Worm (Caenorhabditis elegans): Measurements from ENCODE around the gene tig-3.

The tig-3 gene

ce11 chrII:15251593-15251992 is at the start of gene tig-3:
Gene tig-3, minus strand, starts transcription at chrII:15251792.
- peak; percentile 68 for TF ChIP-seq elt-2 (tag; optimal IDR thresholded peaks at IDR 0.05)
- TF ChIP-seq T23F11.4 (GFP tag; optimal IDR thresholded peaks at IDR 0.05) = no peak

DNA sequence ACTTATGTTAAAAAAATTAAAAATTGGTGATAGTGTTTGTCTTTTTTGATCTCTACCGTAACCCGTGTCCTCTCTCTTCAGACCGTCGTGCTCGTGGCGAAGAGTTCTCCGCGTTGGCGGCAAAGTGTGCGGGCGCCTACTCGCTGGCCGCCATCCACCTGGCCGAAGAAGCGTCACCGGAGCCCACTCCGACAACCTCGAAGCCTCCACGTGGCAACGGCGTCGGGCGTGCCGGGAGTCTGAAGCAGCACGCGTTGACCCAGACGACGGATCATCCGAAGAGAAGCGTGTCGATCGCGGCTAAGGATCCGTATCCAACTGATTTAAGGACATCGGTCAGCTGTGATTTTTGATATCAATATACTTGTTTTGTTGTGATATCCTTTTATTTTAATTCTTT is 21.4 kb upstream of the tig-3 start:
- peak; percentile 44 for TF ChIP-seq ref-2 (tag; optimal IDR thresholded peaks at IDR 0.05)
- no peak for TF ChIP-seq hlh-8 (tag; optimal IDR thresholded peaks at IDR 0.05)
- no peak for TF ChIP-seq pat-9 (tag; optimal IDR thresholded peaks at IDR 0.05)
- no peak for TF ChIP-seq ceh-18 (tag; optimal IDR thresholded peaks at IDR 0.05)

- TF ChIP-seq lim-6 (tag; optimal IDR thresholded peaks at IDR 0.05) (no peak), dmd-4 (tag; optimal IDR thresholded peaks at IDR 0.05; ENCODE audit: borderline replicate concordance) (no peak), elt-4 (tag; optimal IDR thresholded peaks at IDR 0.05) (no peak), hlh-15 (tag; optimal IDR thresholded peaks at IDR 0.05) (no peak), ceh-45 (GFP tag; IDR thresholded peaks at IDR 0.05) (no peak), nhr-232 (tag; optimal IDR thresholded peaks at IDR 0.05) (no peak), fkh-10 (GFP tag; optimal IDR thresholded peaks at IDR 0.05) (no peak)
Observed at ce11 chrII:15268195-15268594, 16.6 kb upstream of the tig-3 start, which contains the start of gene rga-9. Gene rga-9, plus strand, starts transcription at chrII:15268210.

DNA sequence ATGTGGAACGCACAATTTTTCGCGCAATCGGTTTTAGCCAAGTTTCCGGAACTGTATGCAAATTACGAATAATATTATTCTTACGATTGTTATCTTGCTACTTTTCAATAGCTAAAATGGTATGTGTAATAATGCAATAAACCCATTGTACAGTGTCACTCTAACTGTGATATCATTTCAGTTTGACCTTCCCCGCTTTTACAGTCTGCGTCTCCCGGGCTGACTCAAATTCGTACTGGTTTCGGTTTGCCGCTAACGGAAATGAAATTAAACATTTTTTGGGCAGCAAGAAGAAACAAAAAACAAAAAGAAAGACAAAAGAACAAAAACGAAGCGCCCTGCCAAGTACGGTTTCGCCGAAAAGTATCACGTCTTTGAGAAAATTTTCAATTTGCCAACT is 14.9 kb upstream of the tig-3 start:
- TF ChIP-seq T23F11.4 (GFP tag; optimal IDR thresholded peaks at IDR 0.05) = no peak
- no peak for TF ChIP-seq ahr-1 (tag; optimal IDR thresholded peaks at IDR 0.05)
- TF ChIP-seq tbx-7 (tag; optimal IDR thresholded peaks at IDR 0.05) = no peak
- TF ChIP-seq zip-5 (tag; optimal IDR thresholded peaks at IDR 0.05) = no peak
- no peak for TF ChIP-seq C08G9.2 (tag; optimal IDR thresholded peaks at IDR 0.05)
- TF ChIP-seq npax-4 (tag; optimal IDR thresholded peaks at IDR 0.05) = no peak
- TF ChIP-seq elt-2 (tag; optimal IDR thresholded peaks at IDR 0.05) = no peak
- TF ChIP-seq ama-1 (optimal IDR thresholded peaks at IDR 0.05) = no peak
- no peak for TF ChIP-seq pax-1 (tag; optimal IDR thresholded peaks at IDR 0.05)
- no peak for TF ChIP-seq dmd-4 (tag; optimal IDR thresholded peaks at IDR 0.05; ENCODE audit: borderline replicate concordance)
- TF ChIP-seq sox-4 (tag; optimal IDR thresholded peaks at IDR 0.05) = no peak
- TF ChIP-seq ceh-22 (tag; optimal IDR thresholded peaks at IDR 0.05) = no peak
- no peak for TF ChIP-seq mec-3 (tag; optimal IDR thresholded peaks at IDR 0.05; ENCODE audit: borderline replicate concordance)

ce11 chrII:15265951-15266350 is 14.4 kb upstream of the tig-3 start:
- TF ChIP-seq pha-2 (tag; optimal IDR thresholded peaks at IDR 0.05) = no peak
- TF ChIP-seq C08G9.2 (tag; optimal IDR thresholded peaks at IDR 0.05) = no peak
- TF ChIP-seq lim-6 (tag; optimal IDR thresholded peaks at IDR 0.05) = no peak
- no peak for TF ChIP-seq pros-1 (tag; optimal IDR thresholded peaks at IDR 0.05)
- no peak for TF ChIP-seq unc-3 (GFP tag; conservative IDR thresholded peaks at IDR 0.05)
- no peak for TF ChIP-seq unc-3 (tag; optimal IDR thresholded peaks at IDR 0.05)

- TF ChIP-seq syd-9 (tag; optimal IDR thresholded peaks at IDR 0.05) (no peak), gmeb-2 (tag; optimal IDR thresholded peaks at IDR 0.05) (no peak), unc-55 (GFP tag; optimal IDR thresholded peaks at IDR 0.05) (no peak), ceh-18 (tag; optimal IDR thresholded peaks at IDR 0.05) (no peak), che-1 (tag; optimal IDR thresholded peaks at IDR 0.05) (no peak), eyg-1 (tag; optimal IDR thresholded peaks at IDR 0.05) (no peak), C08G9.2 (tag; optimal IDR thresholded peaks at IDR 0.05) (no peak), Y22D7AL.16 (tag; optimal IDR thresholded peaks at IDR 0.05) (no peak), mec-3 (tag; optimal IDR thresholded peaks at IDR 0.05; ENCODE audit: borderline replicate concordance) (no peak), K09A11.1 (tag; optimal IDR thresholded peaks at IDR 0.05; ENCODE audit: insufficient read depth) (no peak), npax-4 (tag; optimal IDR thresholded peaks at IDR 0.05) (no peak), ztf-16 (tag; optimal IDR thresholded peaks at IDR 0.05) (no peak)
Observed at ce11 chrII:15265469-15265868, 13.9 kb upstream of the tig-3 start.

All from whole organism, late embryonic.